Fruit fly (Drosophila melanogaster) whole organism, adult: ENCODE measurements around the gene CG14636.

ENCODE experiments used
- CG11617 ChIP-seq: fragments of 200-800 bp; sonication (Bioruptor generic); optimal IDR thresholded peaks from 2 replicates; lab custom pipeline; 2017; ENCODE audit warnings: mild to moderate bottlenecking, missing biosample characterization, missing genetic modification reagents, missing genetic modification characterization
- CG7045 ChIP-seq: fragments of 200-800 bp; sonication (Bioruptor generic); optimal IDR thresholded peaks from 2 replicates; lab custom pipeline; 2017; ENCODE audit warnings: missing biosample characterization, mild to moderate bottlenecking, missing genetic modification characterization
- CG7101 ChIP-seq: fragments of 200-800 bp; sonication (Bioruptor generic); optimal IDR thresholded peaks from 2 replicates; lab custom pipeline; 2018; ENCODE audit warnings: missing biosample characterization, mild to moderate bottlenecking, missing genetic modification characterization, moderate library complexity
- Clk ChIP-seq: fragments of 200-800 bp; sonication (Bioruptor generic); optimal IDR thresholded peaks from 2 replicates; lab custom pipeline; 2017; ENCODE audit warnings: missing biosample characterization, missing genetic modification characterization
- Crg-1 ChIP-seq: fragments of 200-800 bp; sonication (Bioruptor generic); optimal IDR thresholded peaks from 2 replicates; lab custom pipeline; 2016; ENCODE audit warnings: missing biosample characterization, missing genetic modification characterization
- Hr96 ChIP-seq: fragments of 200-800 bp; sonication (Bioruptor generic); optimal IDR thresholded peaks from 2 replicates; lab custom pipeline; 2016; ENCODE audit warnings: missing biosample characterization, missing genetic modification characterization
- bab1 ChIP-seq: fragments of 200-800 bp; sonication (Bioruptor generic); optimal IDR thresholded peaks from 3 replicates; lab custom pipeline; 2019; ENCODE audit warnings: missing biosample characterization, mild to moderate bottlenecking, missing genetic modification characterization, moderate library complexity
- cic ChIP-seq: fragments of 200-800 bp; sonication (Bioruptor generic); optimal IDR thresholded peaks from 2 replicates; lab custom pipeline; 2017; ENCODE audit warnings: missing biosample characterization, mild to moderate bottlenecking, missing genetic modification characterization, moderate library complexity
- kay ChIP-seq: fragments of 200-800 bp; sonication (Bioruptor generic); peaks from one replicate; lab custom pipeline; 2016; ENCODE audit warnings: missing biosample characterization, missing genetic modification characterization, borderline replicate concordance
- ovo ChIP-seq: fragments of 200-800 bp; sonication (Bioruptor generic); optimal IDR thresholded peaks from 2 replicates; lab custom pipeline; 2016; ENCODE audit warnings: missing biosample characterization, missing genetic modification characterization
- pad ChIP-seq: fragments of 200-800 bp; sonication (Bioruptor generic); optimal IDR thresholded peaks from 3 replicates; lab custom pipeline; 2017; ENCODE audit warnings: missing biosample characterization, missing genetic modification characterization, mild to moderate bottlenecking, moderate library complexity, missing genetic modification reagents
- tj ChIP-seq: fragments of 200-800 bp; sonication (Bioruptor generic); optimal IDR thresholded peaks from 3 replicates; lab custom pipeline; 2017; ENCODE audit warnings: missing biosample characterization, mild to moderate bottlenecking, missing genetic modification characterization, moderate library complexity

DNA sequence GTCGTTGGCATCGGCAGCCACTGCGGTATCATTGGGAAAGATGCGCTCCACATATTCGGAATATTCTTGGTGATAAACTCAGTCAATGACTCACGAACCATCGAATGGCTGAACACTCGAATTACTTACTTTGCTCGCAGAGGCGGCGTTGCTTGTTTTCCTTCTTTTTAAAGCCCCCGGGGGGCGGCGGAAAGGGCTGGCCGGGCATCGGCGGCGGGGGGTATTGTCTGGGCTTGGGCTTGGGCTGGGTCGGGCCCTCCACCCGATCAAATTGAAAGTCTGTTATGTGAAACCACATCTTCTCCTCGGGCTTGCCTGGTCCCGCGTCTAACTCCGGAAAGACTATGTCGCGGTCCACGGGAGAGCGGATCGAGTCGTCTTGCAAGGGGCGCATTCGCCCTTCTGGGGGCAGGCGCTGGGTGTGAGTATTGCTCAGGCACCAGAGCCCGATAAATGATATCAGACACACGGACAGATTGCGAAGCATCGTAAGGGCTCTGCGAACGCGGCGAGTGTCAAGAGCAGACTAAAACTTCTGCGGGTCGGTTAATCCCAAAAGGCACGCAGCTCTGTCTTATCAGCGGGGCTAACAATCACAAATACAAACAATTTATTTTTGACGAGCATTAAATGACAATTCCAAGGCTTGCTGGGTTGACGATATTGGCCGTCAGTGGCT is 27.2 kb upstream of the CG14636 start, which contains the start of gene CG14642:
- TF ChIP-seq tj (GFP tag; lab: Kevin White, UChicago) (no peak), Hr96 (GFP tag; lab: Kevin White, UChicago) (no peak), CG7101 (tag; lab: Kevin White, UChicago) (no peak), CG11617 (GFP tag; lab: Kevin White, UChicago) (no peak), pad (GFP tag; lab: Kevin White, UChicago) (no peak), Crg-1 (GFP tag; lab: Kevin White, UChicago) (no peak), Clk (no peak), ovo (GFP tag; lab: Kevin White, UChicago) (no peak), bab1 (GFP tag; lab: Kevin White, UChicago) (no peak), kay (GFP tag; lab: Kevin White, UChicago) (no peak), cic (no peak), CG7045 (no peak)
